Fruit fly (Drosophila melanogaster) whole organism, embryonic: ENCODE measurements around the gene Obp19b.

ENCODE experiments used
- Antp ChIP-seq: fragments of 200-800 bp; sonication (Bioruptor generic); optimal IDR thresholded peaks from 3 replicates; lab custom pipeline; 2016; ENCODE audit warnings: missing biosample characterization, missing genetic modification characterization
- B-H1 ChIP-seq: fragments of 200-800 bp; sonication (Bioruptor generic); IDR thresholded peaks from 3 replicates; pipeline ENCODE4 v1.3.6; 2022; ENCODE audit warnings: missing biosample characterization, missing genetic modification characterization
- CG10321 ChIP-seq: fragments of 200-800 bp; sonication (Bioruptor generic); IDR thresholded peaks from 2 replicates; pipeline ENCODE4 v1.3.6; 2022; ENCODE audit warnings: missing biosample characterization, missing genetic modification characterization
- CG11398 ChIP-seq: fragments of 200-800 bp; sonication (Bioruptor generic); optimal IDR thresholded peaks from 2 replicates; lab custom pipeline; 2016; ENCODE audit warnings: missing biosample characterization, missing genetic modification characterization
- CG12219 ChIP-seq: fragments of 200-800 bp; sonication (Bioruptor generic); optimal IDR thresholded peaks from 3 replicates; lab custom pipeline; 2018; ENCODE audit warnings: missing biosample characterization, mild to moderate bottlenecking, missing genetic modification characterization
- CG13424 ChIP-seq: fragments of 200-800 bp; sonication (Bioruptor generic); optimal IDR thresholded peaks from 2 replicates; lab custom pipeline; 2019; ENCODE audit warnings: missing biosample characterization, mild to moderate bottlenecking, missing genetic modification characterization, moderate library complexity
- CG13894 ChIP-seq: fragments of 200-800 bp; sonication (Bioruptor generic); optimal IDR thresholded peaks from 3 replicates; lab custom pipeline; 2018; ENCODE audit warnings: missing biosample characterization, mild to moderate bottlenecking, missing genetic modification characterization, moderate library complexity
- CG17612 ChIP-seq: fragments of 200-800 bp; sonication (Bioruptor generic); IDR thresholded peaks from 2 replicates; pipeline ENCODE4 v1.3.6; 2022; ENCODE audit warnings: missing biosample characterization, missing genetic modification characterization
- CG30403 ChIP-seq: fragments of 200-800 bp; sonication (Bioruptor generic); optimal IDR thresholded peaks from 3 replicates; lab custom pipeline; 2016; ENCODE audit warnings: missing biosample characterization, missing genetic modification characterization
- CG32532 ChIP-seq: fragments of 200-800 bp; sonication (Bioruptor generic); IDR thresholded peaks from 2 replicates; pipeline ENCODE4 v1.3.6; 2022; ENCODE audit warnings: missing biosample characterization, missing genetic modification characterization
- CG4854 ChIP-seq: fragments of 200-800 bp; sonication (Bioruptor generic); optimal IDR thresholded peaks from 2 replicates; lab custom pipeline; 2016; ENCODE audit warnings: missing biosample characterization, missing genetic modification characterization, inconsistent platforms
- CG8359 ChIP-seq: fragments of 200-800 bp; sonication (Bioruptor generic); optimal IDR thresholded peaks from 2 replicates; lab custom pipeline; 2017; ENCODE audit warnings: missing biosample characterization, mild to moderate bottlenecking, missing genetic modification characterization, borderline replicate concordance
- CG8388 ChIP-seq: fragments of 200-800 bp; sonication (Bioruptor generic); optimal IDR thresholded peaks from 2 replicates; lab custom pipeline; 2019; ENCODE audit warnings: missing biosample characterization, mild to moderate bottlenecking, missing genetic modification characterization, moderate library complexity
- CG8924 ChIP-seq: fragments of 200-800 bp; optimal IDR thresholded peaks from 3 replicates; lab custom pipeline; 2019; ENCODE audit warnings: missing biosample characterization, mild to moderate bottlenecking, missing genetic modification characterization, moderate library complexity
- CG9609 ChIP-seq: fragments of 200-800 bp; sonication (Bioruptor generic); optimal IDR thresholded peaks from 3 replicates; lab custom pipeline; 2016; ENCODE audit warnings: missing biosample characterization, missing genetic modification characterization
- CG9932 ChIP-seq: fragments of 200-800 bp; sonication (Bioruptor generic); IDR thresholded peaks from 2 replicates; pipeline ENCODE4 v1.3.6; 2022; ENCODE audit warnings: missing biosample characterization, missing genetic modification characterization
- CTCF ChIP-seq: fragments of 200-800 bp; sonication (Bioruptor generic); optimal IDR thresholded peaks from 2 replicates; lab custom pipeline; 2017; ENCODE audit warnings: missing biosample characterization, mild to moderate bottlenecking, missing genetic modification characterization, moderate library complexity
- CoRest ChIP-seq: fragments of 200-800 bp; sonication (Bioruptor generic); optimal IDR thresholded peaks from 3 replicates; lab custom pipeline; 2018; ENCODE audit warnings: missing biosample characterization, mild to moderate bottlenecking, missing genetic modification characterization, moderate library complexity
- Dek ChIP-seq: fragments of 200-800 bp; sonication (Bioruptor generic); optimal IDR thresholded peaks from 3 replicates; lab custom pipeline; 2019; ENCODE audit warnings: missing biosample characterization, mild to moderate bottlenecking, missing genetic modification characterization, moderate library complexity
- Drgx ChIP-seq: fragments of 200-800 bp; sonication (Bioruptor generic); IDR thresholded peaks from 2 replicates; pipeline ENCODE4 v1.3.6; 2022; ENCODE audit warnings: missing biosample characterization, missing genetic modification characterization
- ERR ChIP-seq: fragments of 200-800 bp; sonication (Bioruptor generic); optimal IDR thresholded peaks from 2 replicates; lab custom pipeline; 2016; ENCODE audit warnings: missing biosample characterization, missing genetic modification characterization
- Elba2 ChIP-seq: fragments of 200-800 bp; sonication (Bioruptor generic); optimal IDR thresholded peaks from 3 replicates; lab custom pipeline; 2016; ENCODE audit warnings: missing biosample characterization, missing genetic modification characterization
- Hsf ChIP-seq: fragments of 200-800 bp; sonication (Bioruptor generic); optimal IDR thresholded peaks from 3 replicates; lab custom pipeline; 2016; ENCODE audit warnings: missing biosample characterization, missing genetic modification characterization
- Lim3 ChIP-seq: fragments of 200-800 bp; sonication (Bioruptor generic); IDR thresholded peaks from 2 replicates; pipeline ENCODE4 v1.3.6; 2022; ENCODE audit warnings: missing biosample characterization, missing genetic modification characterization
- NK7.1 ChIP-seq: fragments of 200-800 bp; sonication (Bioruptor generic); optimal IDR thresholded peaks from 3 replicates; lab custom pipeline; 2016; ENCODE audit warnings: missing biosample characterization, missing genetic modification characterization
- Nf-YA ChIP-seq: fragments of 200-800 bp; sonication (Bioruptor generic); IDR thresholded peaks from 2 replicates; pipeline ENCODE4 v1.3.6; 2022; ENCODE audit warnings: missing biosample characterization, missing genetic modification characterization
- Nf-YB ChIP-seq: fragments of 200-800 bp; sonication (Bioruptor generic); optimal IDR thresholded peaks from 3 replicates; lab custom pipeline; 2019; ENCODE audit warnings: missing biosample characterization, mild to moderate bottlenecking, missing genetic modification characterization, moderate library complexity
- Ptx1 ChIP-seq: fragments of 200-800 bp; sonication (Bioruptor generic); IDR thresholded peaks from 2 replicates; pipeline ENCODE4 v1.3.6; 2022; ENCODE audit warnings: missing biosample characterization, missing genetic modification characterization
- Ravus ChIP-seq: fragments of 200-800 bp; sonication (Bioruptor generic); IDR thresholded peaks from 2 replicates; pipeline ENCODE4 v1.3.6; 2022; ENCODE audit warnings: missing biosample characterization, missing genetic modification characterization
- Rfx ChIP-seq: fragments of 200-800 bp; sonication (Bioruptor generic); IDR thresholded peaks from 2 replicates; pipeline ENCODE4 v1.3.6; 2022; ENCODE audit warnings: missing biosample characterization, missing genetic modification characterization
- Xbp1 ChIP-seq: fragments of 200-800 bp; sonication (Bioruptor generic); optimal IDR thresholded peaks from 3 replicates; lab custom pipeline; 2016; ENCODE audit warnings: missing biosample characterization, mild to moderate bottlenecking, missing genetic modification characterization
- Xrp1 ChIP-seq: fragments of 200-800 bp; sonication (Bioruptor generic); IDR thresholded peaks from 2 replicates; pipeline ENCODE4 v1.3.6; 2022; ENCODE audit warnings: missing biosample characterization, missing genetic modification characterization
- danr ChIP-seq: fragments of 200-800 bp; sonication (Bioruptor generic); IDR thresholded peaks from 2 replicates; pipeline ENCODE4 v1.3.6; 2022; ENCODE audit warnings: missing biosample characterization, missing genetic modification characterization
- dm ChIP-seq: fragments of 200-800 bp; sonication (Bioruptor generic); optimal IDR thresholded peaks from 3 replicates; lab custom pipeline; 2016; ENCODE audit warnings: missing biosample characterization, missing genetic modification characterization
- dysf ChIP-seq: fragments of 200-800 bp; sonication (Bioruptor generic); IDR thresholded peaks from 3 replicates; pipeline ENCODE4 v1.3.6; 2022; ENCODE audit warnings: missing biosample characterization, missing genetic modification characterization
- ems ChIP-seq: fragments of 200-800 bp; sonication (Bioruptor generic); optimal IDR thresholded peaks from 3 replicates; lab custom pipeline; 2016; ENCODE audit warnings: missing biosample characterization, missing genetic modification characterization
- ftz-f1 ChIP-seq: fragments of 200-800 bp; sonication (Bioruptor generic); optimal IDR thresholded peaks from 2 replicates; lab custom pipeline; 2016; ENCODE audit warnings: missing biosample characterization, missing genetic modification characterization
- fu2 ChIP-seq: fragments of 200-800 bp; sonication (Bioruptor generic); optimal IDR thresholded peaks from 2 replicates; lab custom pipeline; 2016; ENCODE audit warnings: missing biosample characterization, missing genetic modification characterization
- grau ChIP-seq: fragments of 200-800 bp; optimal IDR thresholded peaks from 3 replicates; lab custom pipeline; 2019; ENCODE audit warnings: missing biosample characterization, mild to moderate bottlenecking, missing genetic modification characterization, moderate library complexity
- grn ChIP-seq: fragments of 200-800 bp; sonication (Bioruptor generic); optimal IDR thresholded peaks from 3 replicates; lab custom pipeline; 2017; ENCODE audit warnings: missing biosample characterization, missing genetic modification characterization
- ind ChIP-seq: fragments of 200-800 bp; sonication (Bioruptor generic); optimal IDR thresholded peaks from 3 replicates; lab custom pipeline; 2016; ENCODE audit warnings: missing biosample characterization, missing genetic modification characterization
- ken ChIP-seq: fragments of 200-800 bp; sonication (Bioruptor generic); IDR thresholded peaks from 3 replicates; pipeline ENCODE4 v1.3.6; 2022; ENCODE audit warnings: missing biosample characterization, missing genetic modification characterization
- lab ChIP-seq: fragments of 200-800 bp; sonication (Bioruptor generic); optimal IDR thresholded peaks from 3 replicates; lab custom pipeline; 2017; ENCODE audit warnings: missing biosample characterization, missing genetic modification characterization, mild to moderate bottlenecking, moderate library complexity, missing genetic modification reagents
- lmd ChIP-seq: fragments of 200-800 bp; sonication (Bioruptor generic); IDR thresholded peaks from 2 replicates; pipeline ENCODE4 v1.3.6; 2022; ENCODE audit warnings: missing biosample characterization, missing genetic modification characterization
- nau ChIP-seq: fragments of 200-800 bp; sonication (Bioruptor generic); optimal IDR thresholded peaks from 3 replicates; lab custom pipeline; 2017; ENCODE audit warnings: missing biosample characterization, mild to moderate bottlenecking, missing genetic modification characterization, missing genetic modification reagents
- nerfin-1 ChIP-seq: fragments of 200-800 bp; sonication (Bioruptor generic); optimal IDR thresholded peaks from 3 replicates; lab custom pipeline; 2019; ENCODE audit warnings: missing biosample characterization, mild to moderate bottlenecking, missing genetic modification characterization, moderate library complexity
- org-1 ChIP-seq: fragments of 200-800 bp; sonication (Bioruptor generic); optimal IDR thresholded peaks from 2 replicates; lab custom pipeline; 2017; ENCODE audit warnings: missing biosample characterization, missing genetic modification characterization
- repo ChIP-seq: fragments of 200-800 bp; sonication (Bioruptor generic); optimal IDR thresholded peaks from 2 replicates; lab custom pipeline; 2016; ENCODE audit warnings: missing biosample characterization, missing genetic modification characterization
- sens ChIP-seq: fragments of 200-800 bp; sonication (Bioruptor generic); peaks from one replicate; lab custom pipeline; 2016; ENCODE audit warnings: missing biosample characterization, missing genetic modification characterization
- sima ChIP-seq: fragments of 200-800 bp; sonication (Bioruptor generic); optimal IDR thresholded peaks from 2 replicates; lab custom pipeline; 2016; ENCODE audit warnings: missing biosample characterization, missing genetic modification characterization
- tgo ChIP-seq: fragments of 200-800 bp; sonication (Bioruptor generic); IDR thresholded peaks from 3 replicates; pipeline ENCODE4 v1.3.6; 2022; ENCODE audit warnings: missing biosample characterization, missing genetic modification characterization
- tx ChIP-seq: fragments of 200-800 bp; sonication (Bioruptor generic); optimal IDR thresholded peaks from 2 replicates; lab custom pipeline; 2016; ENCODE audit warnings: missing biosample characterization, missing genetic modification characterization
- vvl ChIP-seq: fragments of 200-800 bp; sonication (Bioruptor generic); IDR thresholded peaks from 2 replicates; pipeline ENCODE4 v1.3.6; 2022; ENCODE audit warnings: missing biosample characterization, missing genetic modification characterization

Obp19b gene

dm6 chrX:20434534-20434933 is 18.0 kb downstream of the Obp19b start:
- TF ChIP-seq Elba2 (GFP tag; lab: Kevin White, UChicago) (no peak), ken (GFP tag; lab: Robert Waterston, UW) (no peak), ftz-f1 (GFP tag; lab: Kevin White, UChicago) (no peak), CG13424 (tag; lab: Kevin White, UChicago) (peak; percentile 48), grn (GFP tag; lab: Kevin White, UChicago) (no peak), sima (GFP tag; lab: Kevin White, UChicago) (no peak), Drgx (GFP tag; lab: Robert Waterston, UW) (no peak), CG10321 (no peak), grau (tag; lab: Kevin White, UChicago) (peak; percentile 44), ind (GFP tag; lab: Kevin White, UChicago) (peak; percentile 15), ems (GFP tag; lab: Kevin White, UChicago) (peak; percentile 11), CG8359 (GFP tag; lab: Kevin White, UChicago) (no peak), Rfx (0 out of 2 replicates have a peak, but pooled peaks have one; percentile 7), CG4854 (GFP tag; lab: Kevin White, UChicago) (no peak), CG30403 (GFP tag; lab: Kevin White, UChicago) (peak; percentile 22), nerfin-1 (tag; lab: Kevin White, UChicago) (no peak), CG32532 (peak; percentile 50; the same call in 1 of the 2 replicates), Xrp1 (no peak), CG8388 (GFP tag; lab: Kevin White, UChicago) (no peak), vvl (GFP tag; lab: Robert Waterston, UW) (no peak), CTCF (GFP tag; lab: Kevin White, UChicago) (no peak), B-H1 (GFP tag; lab: Robert Waterston, UW) (no peak), lab (GFP tag; lab: Kevin White, UChicago) (peak; percentile 69), Nf-YB (GFP tag; lab: Kevin White, UChicago) (no peak), ERR (GFP tag; lab: Kevin White, UChicago) (no peak), CoRest (tag; lab: Kevin White, UChicago) (peak; percentile 33), dysf (GFP tag; lab: Robert Waterston, UW) (peak; percentile 38; the same call in 1 of the 3 replicates), Xbp1 (GFP tag; lab: Kevin White, UChicago) (peak; percentile 28), Nf-YA (GFP tag; lab: Robert Waterston, UW) (no peak), org-1 (GFP tag; lab: Kevin White, UChicago) (peak; percentile 23), sens (peak; percentile 58), CG12219 (GFP tag; lab: Kevin White, UChicago) (no peak), fu2 (GFP tag; lab: Kevin White, UChicago) (peak; percentile 9), tgo (0 out of 3 replicates have a peak, but pooled peaks have one; percentile 35), Ptx1 (GFP tag; lab: Robert Waterston, UW) (peak; percentile 36; the same call in 1 of the 2 replicates), Dek (tag; lab: Kevin White, UChicago) (peak; percentile 45), CG9932 (GFP tag; lab: Robert Waterston, UW) (peak; percentile 31), repo (GFP tag; lab: Kevin White, UChicago) (no peak), Hsf (peak; percentile 6), CG11398 (GFP tag; lab: Kevin White, UChicago) (no peak), nau (GFP tag; lab: Kevin White, UChicago) (no peak), CG9609 (no peak), CG17612 (GFP tag; lab: Robert Waterston, UW) (no peak), Ravus (GFP tag; lab: Robert Waterston, UW) (no peak), danr (GFP tag; lab: Robert Waterston, UW) (no peak), tx (GFP tag; lab: Kevin White, UChicago) (no peak), CG8924 (tag; lab: Kevin White, UChicago) (peak; percentile 13), lmd (GFP tag; lab: Robert Waterston, UW) (peak; percentile 45; the same call in 1 of the 2 replicates), Lim3 (GFP tag; lab: Robert Waterston, UW) (no peak), Antp (GFP tag; lab: Kevin White, UChicago) (peak; percentile 23), NK7.1 (GFP tag; lab: Kevin White, UChicago) (no peak), dm (no peak), CG13894 (tag; lab: Kevin White, UChicago) (peak; percentile 30)
